Worm (Caenorhabditis elegans): ENCODE measurements around the gene nhr-15.

DNA sequence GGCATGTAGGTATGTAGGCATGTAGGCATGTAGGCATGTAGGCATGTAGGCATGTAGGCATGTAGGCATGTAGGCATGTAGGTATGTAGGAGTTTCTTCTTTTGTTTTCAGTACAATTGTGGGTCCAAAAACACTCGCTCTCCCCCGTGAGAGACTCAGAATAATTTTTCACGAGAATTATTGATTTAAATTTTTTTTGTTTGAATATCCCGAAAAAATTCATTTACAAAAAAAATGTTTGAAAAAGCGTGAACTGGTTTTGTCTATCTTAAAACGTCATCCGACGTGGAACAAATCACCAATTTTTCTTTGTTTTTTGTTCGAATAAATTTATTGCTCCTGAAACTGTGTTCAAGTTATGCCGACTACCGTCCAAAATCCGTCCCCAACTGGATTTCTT is 30.6 kb downstream of the nhr-15 start, which contains the start of gene wago-10:
- TF ChIP-seq pha-4 (GFP tag; IDR thresholded peaks at IDR 0.05) (no peak), pha-4 (tag; optimal IDR thresholded peaks at IDR 0.05) (no peak), lin-39 (tag; optimal IDR thresholded peaks at IDR 0.05) (no peak)

Data from whole organism, L4 larva.